Worm (Caenorhabditis elegans) whole organism, L3 larva: Measurements from ENCODE around the gene T09F5.2.
A peak's percentile ranks its signal among the peaks of the same experiment; 100 is the strongest.

Experiments used
- R02D3.7 ChIP-seq: fragments of 150-350 bp; optimal IDR thresholded peaks from 2 replicates; lab custom pipeline; 2014; ENCODE audit warnings: missing biosample characterization, missing genetic modification characterization
- ZK546.5 ChIP-seq: sonication (generic microtip); optimal IDR thresholded peaks from 2 replicates; lab custom pipeline; 2017; ENCODE audit warnings: missing biosample characterization, missing genetic modification characterization
- aly-2 ChIP-seq: fragments of 150-350 bp; optimal IDR thresholded peaks from 2 replicates; lab custom pipeline; 2014; ENCODE audit warnings: missing biosample characterization, missing genetic modification characterization
- ceh-16 ChIP-seq: sonication (generic microtip); optimal IDR thresholded peaks from 2 replicates; lab custom pipeline; 2017; ENCODE audit warnings: missing biosample characterization, missing genetic modification characterization
- ceh-28 ChIP-seq: fragments of 150-350 bp; optimal IDR thresholded peaks from 2 replicates; lab custom pipeline; 2014; ENCODE audit warnings: missing biosample characterization, missing genetic modification reagents, missing genetic modification characterization
- ceh-82 ChIP-seq: fragments of 150-350 bp; optimal IDR thresholded peaks from 2 replicates; lab custom pipeline; 2014; ENCODE audit warnings: missing biosample characterization, missing genetic modification characterization
- daf-12 ChIP-seq: fragments of 150-350 bp; optimal IDR thresholded peaks from 2 replicates; lab custom pipeline; 2014; ENCODE audit warnings: missing biosample characterization, missing genetic modification reagents, missing genetic modification characterization
- egl-27 ChIP-seq: sonication (generic microtip); optimal IDR thresholded peaks from 4 replicates; lab custom pipeline; 2017; ENCODE audit warnings: missing biosample characterization, missing genetic modification reagents, missing genetic modification characterization
- egl-5 ChIP-seq: fragments of 150-350 bp; optimal IDR thresholded peaks from 2 replicates; lab custom pipeline; 2017; ENCODE audit warnings: missing biosample characterization, missing genetic modification reagents, missing genetic modification characterization, inconsistent platforms
- elt-2 ChIP-seq: sonication (generic microtip); optimal IDR thresholded peaks from 2 replicates; lab custom pipeline; 2016; ENCODE audit warnings: missing genetic modification reagents, mild to moderate bottlenecking, missing genetic modification characterization, missing compliant biosample characterization
- elt-3 ChIP-seq, 3 experiments: fragments of 150-350 bp in 1 of 3; sonication (generic microtip) in 2 of 3; optimal IDR thresholded peaks; 2 replicates in 2 of 3; 4 replicates in 1 of 3; lab custom pipeline; 2014 to 2017; ENCODE audit warnings: missing biosample characterization in 3 of 3, missing genetic modification characterization in 3 of 3
- eor-1 ChIP-seq, 2 experiments: fragments of 150-350 bp; optimal IDR thresholded peaks; 2 replicates each; lab custom pipeline; 2014 to 2018; ENCODE audit warnings: missing biosample characterization in 2 of 2, missing genetic modification characterization in 2 of 2
- fkh-2 ChIP-seq: fragments of 150-350 bp; optimal IDR thresholded peaks from 2 replicates; lab custom pipeline; 2014; ENCODE audit warnings: missing biosample characterization, missing genetic modification reagents, missing genetic modification characterization
- hmg-11 ChIP-seq: sonication (generic microtip); optimal IDR thresholded peaks from 2 replicates; lab custom pipeline; 2016; ENCODE audit warnings: missing genetic modification characterization, missing compliant biosample characterization
- jun-1 ChIP-seq: fragments of 150-350 bp; optimal IDR thresholded peaks from 2 replicates; lab custom pipeline; 2014; ENCODE audit warnings: missing biosample characterization, missing genetic modification reagents, missing genetic modification characterization
- lin-15B ChIP-seq: fragments of 150-350 bp; optimal IDR thresholded peaks from 2 replicates; lab custom pipeline; 2014; ENCODE audit warnings: missing biosample characterization, missing genetic modification characterization
- lin-39 ChIP-seq: fragments of 150-350 bp; optimal IDR thresholded peaks from 2 replicates; lab custom pipeline; 2018; ENCODE audit warnings: missing biosample characterization, missing genetic modification reagents, missing genetic modification characterization
- mdl-1 ChIP-seq: fragments of 150-350 bp; optimal IDR thresholded peaks from 2 replicates; lab custom pipeline; 2014; ENCODE audit warnings: missing biosample characterization, missing genetic modification characterization
- mml-1 ChIP-seq: fragments of 150-350 bp; sonication (generic microtip); optimal IDR thresholded peaks from 3 replicates; lab custom pipeline; 2014; ENCODE audit warnings: missing biosample characterization, missing genetic modification characterization
- nfya-1 ChIP-seq: sonication (generic microtip); optimal IDR thresholded peaks from 2 replicates; lab custom pipeline; 2017; ENCODE audit warnings: missing genetic modification characterization, mild to moderate bottlenecking, missing compliant biosample characterization, antibody characterized with exemption, moderate library complexity; ENCODE audit not compliant: insufficient read depth
- nhr-11 ChIP-seq: fragments of 150-350 bp; optimal IDR thresholded peaks from 2 replicates; lab custom pipeline; 2014; ENCODE audit warnings: missing biosample characterization, missing genetic modification characterization
- nhr-12 ChIP-seq: fragments of 150-350 bp; optimal IDR thresholded peaks from 2 replicates; lab custom pipeline; 2014; ENCODE audit warnings: missing biosample characterization, missing genetic modification characterization
- nhr-23 ChIP-seq: fragments of 150-350 bp; optimal IDR thresholded peaks from 2 replicates; lab custom pipeline; 2014; ENCODE audit warnings: missing biosample characterization, missing genetic modification reagents, missing genetic modification characterization
- nhr-237 ChIP-seq: fragments of 150-350 bp; optimal IDR thresholded peaks from 2 replicates; lab custom pipeline; 2014; ENCODE audit warnings: missing biosample characterization, missing genetic modification characterization
- nhr-25 ChIP-seq: sonication (generic microtip); optimal IDR thresholded peaks from 2 replicates; lab custom pipeline; 2017; ENCODE audit warnings: missing biosample characterization, missing genetic modification characterization
- nhr-28 ChIP-seq: fragments of 150-350 bp; optimal IDR thresholded peaks from 2 replicates; lab custom pipeline; 2014; ENCODE audit warnings: missing biosample characterization, missing genetic modification characterization
- nhr-43 ChIP-seq: sonication (generic microtip); optimal IDR thresholded peaks from 2 replicates; lab custom pipeline; 2016; ENCODE audit warnings: mild to moderate bottlenecking, missing genetic modification characterization, missing compliant biosample characterization; ENCODE audit not compliant: poor library complexity, severe bottlenecking
- nhr-67 ChIP-seq: fragments of 150-350 bp; optimal IDR thresholded peaks from 2 replicates; lab custom pipeline; 2014; ENCODE audit warnings: missing biosample characterization, missing genetic modification characterization
- nhr-76 ChIP-seq: fragments of 150-350 bp; sonication (generic microtip); optimal IDR thresholded peaks from 5 replicates; lab custom pipeline; 2014; ENCODE audit warnings: missing biosample characterization, missing genetic modification characterization
- nhr-77 ChIP-seq: fragments of 150-350 bp; optimal IDR thresholded peaks from 2 replicates; lab custom pipeline; 2014; ENCODE audit warnings: missing biosample characterization, missing genetic modification characterization
- pha-4 ChIP-seq: fragments of 150-350 bp; optimal IDR thresholded peaks from 2 replicates; lab custom pipeline; 2014; ENCODE audit warnings: missing biosample characterization, missing genetic modification reagents, missing genetic modification characterization
- pqm-1 ChIP-seq: fragments of 150-350 bp; optimal IDR thresholded peaks from 2 replicates; lab custom pipeline; 2017; ENCODE audit warnings: missing biosample characterization, missing genetic modification characterization, inconsistent platforms
- sea-2 ChIP-seq: fragments of 150-350 bp; sonication (generic microtip); optimal IDR thresholded peaks from 4 replicates; lab custom pipeline; 2014; ENCODE audit warnings: missing biosample characterization, missing genetic modification reagents, missing genetic modification characterization
- skn-1 ChIP-seq: fragments of 150-350 bp; optimal IDR thresholded peaks from 2 replicates; lab custom pipeline; 2014; ENCODE audit warnings: missing biosample characterization, missing genetic modification characterization
- snpc-4 ChIP-seq: fragments of 150-350 bp; optimal IDR thresholded peaks from 2 replicates; lab custom pipeline; 2014; ENCODE audit warnings: missing biosample characterization, missing genetic modification characterization
- unc-39 ChIP-seq: sonication (generic microtip); optimal IDR thresholded peaks from 4 replicates; lab custom pipeline; 2017; ENCODE audit warnings: missing biosample characterization, missing genetic modification characterization
- unc-62 ChIP-seq: fragments of 150-350 bp; sonication (generic microtip); optimal IDR thresholded peaks from 4 replicates; lab custom pipeline; 2014; ENCODE audit warnings: missing biosample characterization, missing genetic modification reagents, missing genetic modification characterization
- zag-1 ChIP-seq: fragments of 150-350 bp; optimal IDR thresholded peaks from 2 replicates; lab custom pipeline; 2014; ENCODE audit warnings: missing biosample characterization, missing genetic modification characterization
- ztf-11 ChIP-seq: fragments of 150-350 bp; optimal IDR thresholded peaks from 2 replicates; lab custom pipeline; 2014; ENCODE audit warnings: missing biosample characterization, missing genetic modification characterization
- ztf-4 ChIP-seq: fragments of 150-350 bp; optimal IDR thresholded peaks from 2 replicates; lab custom pipeline; 2014; ENCODE audit warnings: missing biosample characterization, missing genetic modification characterization

The T09F5.2 gene

ce11 chrV:15143285-15143684 is 7.5 kb upstream of the T09F5.2 start, which contains the start of gene K08F9.1:
Gene K08F9.1, minus strand, starts transcription at chrV:15143385.
- TF ChIP-seq snpc-4 (tag; lab: Kevin White, UChicago), result no peak
- TF ChIP-seq ztf-11 (tag; lab: Kevin White, UChicago), result no peak
- no peak for TF ChIP-seq nhr-67 (tag; lab: Kevin White, UChicago)
- TF ChIP-seq ztf-4 (tag; lab: Kevin White, UChicago), result no peak
- TF ChIP-seq eor-1 (tag; optimal IDR thresholded peaks at IDR 0.05; lab: Kevin White, UChicago), result no peak
- TF ChIP-seq R02D3.7, result no peak
- no peak for TF ChIP-seq skn-1 (tag; lab: Kevin White, UChicago)
- no peak for TF ChIP-seq sea-2 (GFP tag; lab: Kevin White, UChicago)
- TF ChIP-seq nhr-76 (tag; lab: Kevin White, UChicago), result no peak
- TF ChIP-seq nhr-11, result no peak
- no peak for TF ChIP-seq nhr-12 (tag; lab: Kevin White, UChicago)
- no peak for TF ChIP-seq mml-1
- no peak for TF ChIP-seq ceh-82
- no peak for TF ChIP-seq nfya-1 (tag; lab: Kevin White, UChicago)
- TF ChIP-seq jun-1 (tag; lab: Kevin White, UChicago), result no peak
- TF ChIP-seq mdl-1, result no peak
- TF ChIP-seq nhr-23 (tag; lab: Kevin White, UChicago), result no peak
- no peak for TF ChIP-seq daf-12
- TF ChIP-seq egl-5 (tag; lab: Kevin White, UChicago), result no peak

ce11 chrV:15143798-15144197 is 7.0 kb upstream of the T09F5.2 start, which contains the start of gene K08F9.4:
Gene K08F9.4, plus strand, starts transcription at chrV:15144019.
- TF ChIP-seq hmg-11 (peak; percentile 32), nhr-25 (tag; lab: Kevin White, UChicago) (peak; percentile 49), ceh-16 (tag; lab: Kevin White, UChicago) (no peak), pha-4 (tag; lab: Kevin White, UChicago) (peak; percentile 93), nfya-1 (tag; lab: Kevin White, UChicago) (peak; percentile 71), snpc-4 (tag; lab: Kevin White, UChicago) (peak; percentile 71), lin-15B (tag; lab: Kevin White, UChicago) (peak; percentile 87), nhr-43 (tag; lab: Kevin White, UChicago) (peak; percentile 52), nhr-23 (tag; lab: Kevin White, UChicago) (peak; percentile 92), nhr-12 (tag; lab: Kevin White, UChicago) (no peak), elt-2 (peak; percentile 7)

- TF ChIP-seq R02D3.7, result no peak
- no peak for TF ChIP-seq nhr-237 (tag; lab: Kevin White, UChicago)
- TF ChIP-seq zag-1 (tag; lab: Kevin White, UChicago), result no peak
- no peak for TF ChIP-seq nfya-1 (tag; lab: Kevin White, UChicago)
- TF ChIP-seq nhr-76 (tag; lab: Kevin White, UChicago), result no peak
- no peak for TF ChIP-seq unc-39 (tag; lab: Kevin White, UChicago)
- TF ChIP-seq jun-1 (tag; lab: Kevin White, UChicago), result no peak
- TF ChIP-seq ZK546.5 (tag; lab: Kevin White, UChicago), result no peak
- TF ChIP-seq ztf-4 (tag; lab: Kevin White, UChicago), result no peak
- no peak for TF ChIP-seq daf-12
- TF ChIP-seq mml-1, result no peak
- no peak for TF ChIP-seq ceh-28 (tag; lab: Kevin White, UChicago)
- TF ChIP-seq nhr-67 (tag; lab: Kevin White, UChicago), result no peak
- no peak for TF ChIP-seq lin-39 (tag; lab: Kevin White, UChicago)
- no peak for TF ChIP-seq elt-3 (tag; optimal IDR thresholded peaks at IDR 0.05; lab: Kevin White, UChicago)
Observed at ce11 chrV:15147776-15148175, 3.0 kb upstream of the T09F5.2 start, which contains the start of gene T09F5.20. Gene T09F5.20, minus strand, starts transcription at chrV:15147876.

- TF ChIP-seq nhr-237 (tag; lab: Kevin White, UChicago) (no peak), sea-2 (GFP tag; lab: Kevin White, UChicago) (no peak), skn-1 (tag; lab: Kevin White, UChicago) (no peak), nhr-11 (no peak), unc-62 (GFP tag; lab: Kevin White, UChicago) (no peak), ceh-82 (no peak), egl-27 (no peak), nhr-77 (tag; lab: Kevin White, UChicago) (no peak), nhr-25 (tag; lab: Kevin White, UChicago) (no peak), elt-3 (tag; optimal IDR thresholded peaks at IDR 0.05; lab: Kevin White, UChicago) (no peak), pqm-1 (tag; lab: Kevin White, UChicago) (no peak), pha-4 (tag; lab: Kevin White, UChicago) (no peak), aly-2 (no peak), fkh-2 (tag; lab: Kevin White, UChicago) (no peak), nhr-28 (tag; lab: Kevin White, UChicago) (no peak), eor-1 (tag; optimal IDR thresholded peaks at IDR 0.05; lab: Kevin White, UChicago) (no peak), ceh-28 (tag; lab: Kevin White, UChicago) (no peak), ceh-16 (tag; lab: Kevin White, UChicago) (no peak)
Observed at ce11 chrV:15148800-15149199, 2.0 kb upstream of the T09F5.2 start, which contains the start of gene T09F5.1. Gene T09F5.1, plus strand, starts transcription at chrV:15149100.
